Worm (Caenorhabditis elegans) whole organism, late embryonic: Measurements from ENCODE around the gene dcr-1.

Experiments used
- F13H6.1 ChIP-seq: sonication (generic microtip); optimal IDR thresholded peaks from 2 replicates; lab custom pipeline; 2016; ENCODE audit warnings: missing genetic modification characterization, missing compliant biosample characterization
- ceh-6 ChIP-seq: fragments of 200-800 bp; sonication (Bioruptor generic); optimal IDR thresholded peaks from 2 replicates; lab custom pipeline; 2018; ENCODE audit warnings: mild to moderate bottlenecking, missing genetic modification characterization, missing compliant biosample characterization
- madf-2 ChIP-seq: sonication (generic microtip); optimal IDR thresholded peaks from 2 replicates; lab custom pipeline; 2017; ENCODE audit warnings: missing genetic modification characterization, missing compliant biosample characterization
- nhr-11 ChIP-seq: fragments of 150-350 bp; optimal IDR thresholded peaks from 2 replicates; lab custom pipeline; 2014; ENCODE audit warnings: missing biosample characterization, missing genetic modification characterization
- syd-9 ChIP-seq: sonication (generic microtip); optimal IDR thresholded peaks from 2 replicates; lab custom pipeline; 2016; ENCODE audit warnings: mild to moderate bottlenecking, missing genetic modification characterization, moderate library complexity, missing compliant biosample characterization

DNA sequence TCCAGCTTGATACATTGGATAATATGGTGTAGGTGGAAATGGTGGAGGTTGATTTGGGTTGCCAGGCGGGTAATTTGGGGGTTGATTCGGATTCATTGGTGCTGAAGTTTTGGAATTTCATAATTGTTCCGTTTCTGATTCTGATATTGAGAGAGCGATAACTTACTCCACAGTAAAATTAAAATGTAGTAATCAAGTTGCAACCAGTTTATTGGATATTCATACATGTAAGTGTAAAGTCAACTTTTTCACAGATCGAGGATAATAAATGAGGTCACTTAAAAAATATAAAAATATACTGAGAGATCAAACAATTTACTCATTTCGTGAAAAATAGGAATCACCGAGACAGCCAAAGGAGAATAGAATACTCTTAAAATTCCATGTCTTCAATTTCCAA, 52.1 kb downstream of the dcr-1 start, which contains the start of gene mdt-30:
- TF ChIP-seq ceh-6 (GFP tag; lab: Kevin White, UChicago) (no peak), F13H6.1 (tag; lab: Kevin White, UChicago) (no peak), madf-2 (tag; lab: Kevin White, UChicago) (no peak), nhr-11 (tag; lab: Kevin White, UChicago) (no peak), syd-9 (tag; lab: Kevin White, UChicago) (no peak)
